Fruit fly (Drosophila melanogaster) Kc167 (cell line): ENCODE data around the gene et.

Experiments used
- Myc ChIP-seq: fragments of >200 bp; optimal IDR thresholded peaks from 2 replicates; lab custom pipeline; 2017; ENCODE audit warnings: missing external identifiers
- psq ChIP-seq: fragments of >200 bp; optimal IDR thresholded peaks from 2 replicates; lab custom pipeline; 2017; ENCODE audit warnings: missing external identifiers

- no peak for TF ChIP-seq psq (lab: Kevin White, UChicago)
- TF ChIP-seq Myc (lab: Kevin White, UChicago) = no peak
Measured at dm6 chrX:19651757-19652419, 23.8 kb downstream of the et start, which contains the start of the genes Ranbp21 and Elys.
